Worm (Caenorhabditis elegans): ENCODE data around the gene Y49A3A.4.

Gene Y49A3A.4

DNA sequence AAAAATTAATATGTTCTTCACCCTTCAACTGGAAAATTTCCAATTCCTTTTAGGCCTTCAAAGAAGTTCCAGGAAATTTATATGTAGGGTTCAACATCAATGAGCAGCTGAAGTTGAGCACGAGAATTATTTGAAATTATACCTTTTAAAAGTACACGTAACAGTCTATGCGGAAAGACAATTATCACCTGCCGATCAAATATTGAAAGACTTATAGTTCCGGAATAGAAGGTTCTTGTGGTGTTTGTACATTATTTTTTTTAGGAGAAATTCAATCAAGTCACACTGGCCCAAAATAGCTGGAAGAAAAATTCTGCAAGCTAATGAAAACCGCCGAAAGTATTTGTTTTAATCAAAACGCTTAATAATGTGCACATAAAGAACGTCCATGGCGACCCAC lies 21.6 kb upstream of the Y49A3A.4 start:
- no peak for TF ChIP-seq arid-1 (GFP tag; conservative IDR thresholded peaks at IDR 0.05)
- TF ChIP-seq unc-62 (GFP tag; optimal IDR thresholded peaks at IDR 0.05 in 1 of 2): peak in 1 of 2 experiments; percentile 96
- no peak for TF ChIP-seq unc-62 (tag; optimal IDR thresholded peaks at IDR 0.05)
- peak; percentile 37 for TF ChIP-seq aha-1 (tag)

DNA sequence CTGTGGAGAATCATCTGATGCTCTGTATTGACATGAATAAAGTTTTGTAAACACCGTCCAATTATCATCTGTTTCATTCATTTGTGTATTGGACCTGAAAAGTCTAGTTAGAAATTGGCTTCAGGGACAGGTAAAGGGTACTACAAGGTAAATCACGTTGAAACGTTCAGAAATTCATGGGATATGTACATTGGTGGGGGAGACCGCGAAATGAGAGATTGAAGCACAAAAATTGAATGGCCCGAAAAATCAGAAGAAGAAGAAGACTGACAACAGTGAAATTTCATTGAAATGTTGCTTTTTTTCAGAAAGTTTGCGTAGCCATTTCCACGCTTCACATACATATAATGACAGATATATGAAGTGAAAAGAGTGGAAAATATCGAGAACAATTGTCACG lies 20.3 kb upstream of the Y49A3A.4 start, which contains the start of gene npr-43:
Gene npr-43, minus strand, starts transcription at position 101 of the 400 bp plus-strand sequence.
- TF ChIP-seq aha-1 (tag) (peak; percentile 68), daf-16 (GFP tag; optimal IDR thresholded peaks at IDR 0.05) (no peak), daf-16 (tag; optimal IDR thresholded peaks at IDR 0.05) (no peak)

ce11 chrV:14378052-14378451 lies 19.4 kb upstream of the Y49A3A.4 start:
- TF ChIP-seq unc-62 (GFP tag; optimal IDR thresholded peaks at IDR 0.05 in 1 of 2) (peak in 1 of 2 experiments; percentile 77), unc-62 (tag; optimal IDR thresholded peaks at IDR 0.05) (no peak), dmd-9 (GFP tag; IDR thresholded peaks at IDR 0.05) (no peak), ceh-62 (tag; optimal IDR thresholded peaks at IDR 0.05) (no peak), mdt-29 (GFP tag; IDR thresholded peaks at IDR 0.05) (no peak), dpl-1 (GFP tag; optimal IDR thresholded peaks at IDR 0.05) (no peak), Y105C5A.15 (GFP tag; IDR thresholded peaks at IDR 0.05) (no peak), set-16 (GFP tag; IDR thresholded peaks at IDR 0.05) (no peak)

ce11 chrV:14372774-14373173 lies 14.1 kb upstream of the Y49A3A.4 start, which contains the start of gene unc-39:
Gene unc-39, plus strand, starts transcription at chrV:14373074.
- TF ChIP-seq Y105C5A.15 (GFP tag; IDR thresholded peaks at IDR 0.05) (no peak), mxl-2 (GFP tag; conservative IDR thresholded peaks at IDR 0.05) (no peak), rbr-2 (tag; optimal IDR thresholded peaks at IDR 0.05) (no peak)

ce11 chrV:14369412-14369811 lies 10.7 kb upstream of the Y49A3A.4 start:
- TF ChIP-seq nhr-102 (tag; optimal IDR thresholded peaks at IDR 0.05) (no peak), skn-1 (tag; optimal IDR thresholded peaks at IDR 0.05) (no peak), lsy-2 (tag; optimal IDR thresholded peaks at IDR 0.05) (peak in 1 of 2 experiments; percentile 32), tra-1 (GFP tag; IDR thresholded peaks at IDR 0.05) (peak; percentile 43; the same call in 1 of the 2 replicates), unc-62 (GFP tag; optimal IDR thresholded peaks at IDR 0.05 in 1 of 2) (peak in 1 of 2 experiments; percentile 98), unc-62 (tag; optimal IDR thresholded peaks at IDR 0.05) (no peak), ceh-20 (GFP tag; IDR thresholded peaks at IDR 0.05) (peak; percentile 78), rbr-2 (tag; optimal IDR thresholded peaks at IDR 0.05) (peak; percentile 22), mdl-1 (tag; optimal IDR thresholded peaks at IDR 0.05) (no peak), F49E8.2 (tag; optimal IDR thresholded peaks at IDR 0.05; ENCODE audit: borderline replicate concordance) (no peak), unc-130 (GFP tag; optimal IDR thresholded peaks at IDR 0.05) (no peak), dpl-1 (GFP tag; optimal IDR thresholded peaks at IDR 0.05) (no peak), vab-7 (GFP tag; IDR thresholded peaks at IDR 0.05) (0 out of 2 replicates have a peak, but pooled peaks have one; percentile 25)

DNA sequence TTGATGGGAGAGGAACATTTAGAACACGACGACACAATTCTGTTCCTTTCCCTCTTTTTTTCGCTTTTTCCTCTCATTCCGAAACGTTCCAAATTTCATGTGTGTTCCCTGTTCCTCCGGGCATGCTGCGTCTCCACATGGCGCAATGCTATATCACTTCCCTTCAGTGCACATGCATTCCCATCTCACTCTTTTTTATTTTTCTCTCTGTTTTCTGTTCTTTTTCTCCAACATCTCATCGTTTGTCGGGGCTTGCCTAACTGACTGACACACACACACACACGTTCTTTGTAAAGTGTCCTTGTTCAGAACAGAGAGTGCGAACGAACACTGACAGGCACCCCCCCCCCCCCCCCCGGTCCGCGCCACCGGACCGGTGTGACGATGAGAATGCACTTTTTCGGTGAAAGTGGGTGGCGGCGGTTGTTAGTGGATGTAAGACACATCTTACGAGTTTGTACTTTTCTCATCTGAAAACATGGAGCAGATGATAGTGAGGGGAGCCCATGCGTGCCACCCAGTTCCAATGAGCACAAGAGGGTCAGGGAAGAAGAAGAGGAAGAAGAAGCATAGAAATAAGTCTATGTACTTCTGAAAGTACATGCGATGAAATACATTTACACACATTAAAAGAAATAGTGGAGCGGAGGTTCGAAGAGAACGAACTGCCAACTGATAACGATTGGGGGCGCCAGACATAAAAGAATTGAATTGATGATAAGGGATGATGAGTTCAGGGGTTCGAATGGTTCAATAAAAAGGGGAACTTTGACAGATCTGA lies 9.8 kb upstream of the Y49A3A.4 start:
- no peak for TF ChIP-seq ceh-62 (tag; optimal IDR thresholded peaks at IDR 0.05)
- TF ChIP-seq Y105C5A.15 (GFP tag; IDR thresholded peaks at IDR 0.05): no peak
- peak; percentile 76 for TF ChIP-seq nhr-6 (tag; optimal IDR thresholded peaks at IDR 0.05)
- no peak for TF ChIP-seq unc-130 (GFP tag; optimal IDR thresholded peaks at IDR 0.05)
- no peak for TF ChIP-seq ZK337.2 (GFP tag; IDR thresholded peaks at IDR 0.05)
- no peak; the same call in 1 of the 2 replicates for TF ChIP-seq lin-38 (GFP tag; IDR thresholded peaks at IDR 0.05)
- TF ChIP-seq snpc-4 (tag; optimal IDR thresholded peaks at IDR 0.05): no peak
- TF ChIP-seq unc-39 (tag; optimal IDR thresholded peaks at IDR 0.05): no peak
- TF ChIP-seq F44E2.7 (GFP tag; IDR thresholded peaks at IDR 0.05): no peak
- TF ChIP-seq rbr-2 (tag; optimal IDR thresholded peaks at IDR 0.05): peak; percentile 58
- 0 out of 2 replicates have a peak, but pooled peaks have one; percentile 46 for TF ChIP-seq tra-1 (GFP tag; IDR thresholded peaks at IDR 0.05)
- peak; percentile 6 for TF ChIP-seq dpl-1 (GFP tag; optimal IDR thresholded peaks at IDR 0.05)
- TF ChIP-seq ceh-82 (tag; optimal IDR thresholded peaks at IDR 0.05): no peak
- peak; percentile 74 for TF ChIP-seq cey-2 (tag; optimal IDR thresholded peaks at IDR 0.05; ENCODE audit: borderline replicate concordance, insufficient read depth)
- peak; percentile 86 for TF ChIP-seq mxl-3 (GFP tag; optimal IDR thresholded peaks at IDR 0.05)
- TF ChIP-seq nhr-25 (tag; optimal IDR thresholded peaks at IDR 0.05; ENCODE audit: borderline replicate concordance, insufficient read depth): peak; percentile 90
- no peak for TF ChIP-seq nhr-11 (tag; optimal IDR thresholded peaks at IDR 0.05)
- TF ChIP-seq gei-8 (GFP tag; optimal IDR thresholded peaks at IDR 0.05): no peak
- TF ChIP-seq lin-29 (GFP tag; IDR thresholded peaks at IDR 0.05): 0 out of 2 replicates have a peak, but pooled peaks have one; percentile 18
- peak; percentile 3 for TF ChIP-seq Y5F2A.4 (GFP tag; optimal IDR thresholded peaks at IDR 0.05)
- TF ChIP-seq ceh-20 (GFP tag; IDR thresholded peaks at IDR 0.05): peak; percentile 55
- TF ChIP-seq fkh-10 (GFP tag; optimal IDR thresholded peaks at IDR 0.05): no peak
